Fruit fly (Drosophila melanogaster) whole organism, embryonic: ENCODE data around the gene Ilp7.

Experiments used
- Aef1 ChIP-seq: fragments of 200-800 bp; sonication (Bioruptor generic); IDR thresholded peaks from 3 replicates; pipeline ENCODE4 v1.3.6; 2022; ENCODE audit warnings: missing biosample characterization, missing genetic modification characterization
- Bteb2 ChIP-seq: fragments of 200-800 bp; sonication (Bioruptor generic); optimal IDR thresholded peaks from 2 replicates; lab custom pipeline; 2016; ENCODE audit warnings: missing biosample characterization, missing genetic modification characterization
- CG10321 ChIP-seq: fragments of 200-800 bp; sonication (Bioruptor generic); IDR thresholded peaks from 2 replicates; pipeline ENCODE4 v1.3.6; 2022; ENCODE audit warnings: missing biosample characterization, missing genetic modification characterization
- CG10565 ChIP-seq: fragments of 200-800 bp; sonication (Bioruptor generic); optimal IDR thresholded peaks from 3 replicates; lab custom pipeline; 2016; ENCODE audit warnings: missing biosample characterization, mild to moderate bottlenecking, missing genetic modification characterization
- CG11695 ChIP-seq: fragments of 200-800 bp; sonication (Bioruptor generic); IDR thresholded peaks from 3 replicates; pipeline ENCODE4 v1.3.6; 2022; ENCODE audit warnings: missing biosample characterization, missing genetic modification characterization
- CG11723 ChIP-seq: fragments of 200-800 bp; sonication (Bioruptor generic); optimal IDR thresholded peaks from 2 replicates; lab custom pipeline; 2017; ENCODE audit warnings: missing biosample characterization, mild to moderate bottlenecking, missing genetic modification characterization
- CG14014 ChIP-seq: fragments of 200-800 bp; sonication (Bioruptor generic); IDR thresholded peaks from 2 replicates; pipeline ENCODE4 v1.3.6; 2022; ENCODE audit warnings: missing biosample characterization, missing genetic modification characterization
- CG15073 ChIP-seq: fragments of 200-800 bp; sonication (Bioruptor generic); optimal IDR thresholded peaks from 2 replicates; lab custom pipeline; 2016; ENCODE audit warnings: missing biosample characterization, missing genetic modification characterization
- CG17612 ChIP-seq: fragments of 200-800 bp; sonication (Bioruptor generic); IDR thresholded peaks from 2 replicates; pipeline ENCODE4 v1.3.6; 2022; ENCODE audit warnings: missing biosample characterization, missing genetic modification characterization
- CG17829 ChIP-seq: fragments of 200-800 bp; optimal IDR thresholded peaks from 2 replicates; lab custom pipeline; 2019; ENCODE audit warnings: missing biosample characterization, mild to moderate bottlenecking, missing genetic modification characterization, moderate library complexity
- CG1832 ChIP-seq: fragments of 200-800 bp; sonication (Bioruptor generic); optimal IDR thresholded peaks from 2 replicates; lab custom pipeline; 2017; ENCODE audit warnings: missing biosample characterization, mild to moderate bottlenecking, missing genetic modification characterization, inconsistent platforms
- CG30403 ChIP-seq: fragments of 200-800 bp; sonication (Bioruptor generic); optimal IDR thresholded peaks from 3 replicates; lab custom pipeline; 2016; ENCODE audit warnings: missing biosample characterization, missing genetic modification characterization
- CG4282 ChIP-seq: fragments of 200-800 bp; sonication (Bioruptor generic); optimal IDR thresholded peaks from 2 replicates; lab custom pipeline; 2016; ENCODE audit warnings: missing biosample characterization, missing genetic modification characterization
- CG4854 ChIP-seq: fragments of 200-800 bp; sonication (Bioruptor generic); optimal IDR thresholded peaks from 2 replicates; lab custom pipeline; 2016; ENCODE audit warnings: missing biosample characterization, missing genetic modification characterization, inconsistent platforms
- CG9932 ChIP-seq: fragments of 200-800 bp; sonication (Bioruptor generic); IDR thresholded peaks from 2 replicates; pipeline ENCODE4 v1.3.6; 2022; ENCODE audit warnings: missing biosample characterization, missing genetic modification characterization
- CHES-1-like ChIP-seq: fragments of 200-800 bp; sonication (Bioruptor generic); optimal IDR thresholded peaks from 2 replicates; lab custom pipeline; 2016; ENCODE audit warnings: missing biosample characterization, missing genetic modification characterization
- D19B ChIP-seq: fragments of 200-800 bp; sonication (Bioruptor generic); optimal IDR thresholded peaks from 2 replicates; lab custom pipeline; 2017; ENCODE audit warnings: missing biosample characterization, mild to moderate bottlenecking, missing genetic modification characterization
- E2f1 ChIP-seq: fragments of 200-800 bp; sonication (Bioruptor generic); IDR thresholded peaks from 2 replicates; pipeline ENCODE4 v1.3.6; 2022; ENCODE audit warnings: missing biosample characterization, missing genetic modification characterization
- Gsc ChIP-seq: fragments of 200-800 bp; sonication (Bioruptor generic); IDR thresholded peaks from 2 replicates; pipeline ENCODE4 v1.3.6; 2022; ENCODE audit warnings: missing biosample characterization, missing genetic modification characterization
- Gug ChIP-seq: fragments of 200-800 bp; sonication (Bioruptor generic); IDR thresholded peaks from 4 replicates; pipeline ENCODE4 v1.3.6; 2022; ENCODE audit warnings: missing biosample characterization, missing genetic modification characterization
- H15 ChIP-seq: fragments of 200-800 bp; sonication (Bioruptor generic); IDR thresholded peaks from 3 replicates; pipeline ENCODE4 v1.3.6; 2022; ENCODE audit warnings: missing biosample characterization, missing genetic modification characterization
- Hey ChIP-seq: fragments of 200-800 bp; sonication (Bioruptor generic); optimal IDR thresholded peaks from 3 replicates; lab custom pipeline; 2018; ENCODE audit warnings: missing biosample characterization, mild to moderate bottlenecking, missing genetic modification characterization
- Rfx ChIP-seq: fragments of 200-800 bp; sonication (Bioruptor generic); IDR thresholded peaks from 2 replicates; pipeline ENCODE4 v1.3.6; 2022; ENCODE audit warnings: missing biosample characterization, missing genetic modification characterization
- Sox100B ChIP-seq: fragments of 200-800 bp; sonication (Bioruptor generic); optimal IDR thresholded peaks from 3 replicates; lab custom pipeline; 2018; ENCODE audit warnings: missing biosample characterization, mild to moderate bottlenecking, missing genetic modification characterization
- ac ChIP-seq: fragments of 200-800 bp; sonication (Bioruptor generic); optimal IDR thresholded peaks from 3 replicates; lab custom pipeline; 2017; ENCODE audit warnings: missing biosample characterization, mild to moderate bottlenecking, missing genetic modification characterization
- ato ChIP-seq: fragments of 200-800 bp; sonication (Bioruptor generic); IDR thresholded peaks from 2 replicates; pipeline ENCODE4 v1.3.6; 2022; ENCODE audit warnings: missing biosample characterization, missing genetic modification characterization; ENCODE audit not compliant: partially characterized antibody
- bcd ChIP-seq: fragments of 200-800 bp; sonication (Bioruptor generic); optimal IDR thresholded peaks from 2 replicates; lab custom pipeline; 2017; ENCODE audit warnings: missing biosample characterization, mild to moderate bottlenecking, missing genetic modification characterization
- bsh ChIP-seq, 2 experiments: fragments of 200-800 bp; sonication (Bioruptor generic); optimal IDR thresholded peaks; 2 replicates each; lab custom pipeline; 2017 to 2018; ENCODE audit warnings: mild to moderate bottlenecking in 2 of 2, missing biosample characterization in 2 of 2, missing genetic modification characterization in 2 of 2, moderate library complexity in 1 of 2
- btn ChIP-seq: fragments of 200-800 bp; sonication (Bioruptor generic); optimal IDR thresholded peaks from 2 replicates; lab custom pipeline; 2016; ENCODE audit warnings: missing biosample characterization, missing genetic modification characterization
- chm ChIP-seq: fragments of 200-800 bp; sonication (Bioruptor generic); IDR thresholded peaks from 2 replicates; pipeline ENCODE4 v1.3.6; 2022; ENCODE audit warnings: missing biosample characterization, missing genetic modification characterization
- danr ChIP-seq: fragments of 200-800 bp; sonication (Bioruptor generic); IDR thresholded peaks from 2 replicates; pipeline ENCODE4 v1.3.6; 2022; ENCODE audit warnings: missing biosample characterization, missing genetic modification characterization
- dm ChIP-seq: fragments of 200-800 bp; sonication (Bioruptor generic); optimal IDR thresholded peaks from 3 replicates; lab custom pipeline; 2016; ENCODE audit warnings: missing biosample characterization, missing genetic modification characterization
- dmrt11E ChIP-seq: fragments of 200-800 bp; sonication (Bioruptor generic); optimal IDR thresholded peaks from 3 replicates; lab custom pipeline; 2018; ENCODE audit warnings: missing biosample characterization, mild to moderate bottlenecking, missing genetic modification characterization, moderate library complexity
- fu2 ChIP-seq: fragments of 200-800 bp; sonication (Bioruptor generic); optimal IDR thresholded peaks from 2 replicates; lab custom pipeline; 2016; ENCODE audit warnings: missing biosample characterization, missing genetic modification characterization
- gce ChIP-seq: fragments of 200-800 bp; sonication (Bioruptor generic); IDR thresholded peaks from 3 replicates; pipeline ENCODE4 v1.3.6; 2022; ENCODE audit warnings: missing biosample characterization, missing genetic modification characterization
- gcm ChIP-seq: fragments of 200-800 bp; sonication (Bioruptor generic); optimal IDR thresholded peaks from 2 replicates; lab custom pipeline; 2019; ENCODE audit warnings: missing biosample characterization, mild to moderate bottlenecking, missing genetic modification characterization, moderate library complexity
- inv ChIP-seq: fragments of 200-800 bp; sonication (Bioruptor generic); IDR thresholded peaks from 2 replicates; pipeline ENCODE4 v1.3.6; 2022; ENCODE audit warnings: missing biosample characterization, missing genetic modification characterization; ENCODE audit not compliant: partially characterized antibody
- jigr1 ChIP-seq: fragments of 200-800 bp; sonication (Bioruptor generic); IDR thresholded peaks from 3 replicates; pipeline ENCODE4 v1.3.6; 2022; ENCODE audit warnings: missing biosample characterization, missing genetic modification characterization
- jumu ChIP-seq: fragments of 200-800 bp; sonication (Bioruptor generic); optimal IDR thresholded peaks from 3 replicates; lab custom pipeline; 2016; ENCODE audit warnings: missing biosample characterization, missing genetic modification characterization
- knrl ChIP-seq: fragments of 200-800 bp; sonication (Bioruptor generic); IDR thresholded peaks from 3 replicates; pipeline ENCODE4 v1.3.6; 2022; ENCODE audit warnings: missing biosample characterization, missing genetic modification characterization; ENCODE audit not compliant: partially characterized antibody
- nmo ChIP-seq: fragments of 200-800 bp; sonication (Bioruptor generic); optimal IDR thresholded peaks from 2 replicates; lab custom pipeline; 2018; ENCODE audit warnings: missing biosample characterization, mild to moderate bottlenecking, missing genetic modification characterization, moderate library complexity
- oc ChIP-seq: fragments of 200-800 bp; sonication (Bioruptor generic); optimal IDR thresholded peaks from 2 replicates; lab custom pipeline; 2018; ENCODE audit warnings: missing biosample characterization, mild to moderate bottlenecking, missing genetic modification characterization, moderate library complexity
- peb ChIP-seq: fragments of 200-800 bp; sonication (Bioruptor generic); IDR thresholded peaks from 2 replicates; pipeline ENCODE4 v1.3.6; 2022; ENCODE audit warnings: missing biosample characterization, missing genetic modification characterization
- ro ChIP-seq: fragments of 200-800 bp; sonication (Bioruptor generic); IDR thresholded peaks from 2 replicates; pipeline ENCODE4 v1.3.6; 2022; ENCODE audit warnings: missing biosample characterization, missing genetic modification characterization
- salm ChIP-seq: fragments of 200-800 bp; sonication (Bioruptor generic); optimal IDR thresholded peaks from 2 replicates; lab custom pipeline; 2018; ENCODE audit warnings: missing biosample characterization, mild to moderate bottlenecking, missing genetic modification characterization
- sd ChIP-seq: fragments of 200-800 bp; sonication (Bioruptor generic); optimal IDR thresholded peaks from 3 replicates; lab custom pipeline; 2018; ENCODE audit warnings: missing biosample characterization, mild to moderate bottlenecking, missing genetic modification characterization, moderate library complexity
- slbo ChIP-seq: fragments of 200-800 bp; sonication (Bioruptor generic); IDR thresholded peaks from 2 replicates; pipeline ENCODE4 v1.3.6; 2022; ENCODE audit warnings: missing biosample characterization, missing genetic modification characterization
- tll ChIP-seq, 2 experiments: fragments of 200-800 bp in 1 of 2; fragments of >200 bp in 1 of 2; sonication (Bioruptor generic) in 1 of 2; optimal IDR thresholded peaks; 2 replicates each; lab custom pipeline; 2017 to 2019; ENCODE audit warnings: missing biosample characterization in 2 of 2, missing genetic modification characterization in 2 of 2, mild to moderate bottlenecking in 1 of 2, moderate library complexity in 1 of 2
- ttk ChIP-seq: fragments of 200-800 bp; sonication (Bioruptor generic); IDR thresholded peaks from 2 replicates; pipeline ENCODE4 v2.1.2; 2022; ENCODE audit warnings: missing biosample characterization, missing genetic modification characterization
- tx ChIP-seq: fragments of 200-800 bp; sonication (Bioruptor generic); optimal IDR thresholded peaks from 2 replicates; lab custom pipeline; 2016; ENCODE audit warnings: missing biosample characterization, missing genetic modification characterization

Ilp7 gene

DNA sequence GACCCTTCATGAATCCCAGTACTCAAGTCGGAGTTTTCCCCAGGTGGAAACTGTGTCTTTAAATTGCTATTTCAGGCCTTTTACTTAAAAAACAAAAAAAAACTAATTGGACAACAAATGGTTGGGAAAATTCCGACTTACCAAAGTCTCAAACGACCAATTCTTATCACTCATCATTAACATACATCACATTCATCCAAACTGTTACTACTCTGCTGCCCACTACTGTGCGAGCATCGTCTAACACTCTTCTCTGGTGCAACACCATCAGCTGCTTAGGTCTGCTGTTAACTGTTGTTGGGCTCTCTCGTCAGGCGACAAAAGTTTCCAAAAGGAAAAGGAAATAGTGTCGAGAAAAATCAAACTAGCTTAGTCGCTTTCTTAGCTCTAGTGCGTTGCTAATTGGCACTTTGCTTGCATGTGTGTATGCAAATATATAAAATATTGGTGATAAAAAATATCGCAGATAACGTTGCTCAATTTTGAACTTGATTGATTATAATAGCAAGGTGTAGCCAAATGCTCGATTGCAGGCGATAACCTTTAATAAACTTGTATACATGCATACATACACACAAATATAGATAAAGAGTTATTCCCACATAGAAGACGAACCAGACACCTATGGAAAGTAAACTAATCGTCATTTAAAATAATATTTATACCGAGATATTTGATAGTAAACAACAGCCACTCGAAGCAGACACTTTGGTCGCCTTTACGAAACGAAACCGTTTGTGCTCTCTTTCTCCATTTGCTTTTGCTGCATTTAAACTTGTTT, 26.8 kb downstream of the Ilp7 start (continued):
- no peak for TF ChIP-seq CG1832 (GFP tag; lab: Kevin White, UChicago)
- no peak for TF ChIP-seq fu2
- peak; percentile 42 for TF ChIP-seq jumu (GFP tag; lab: Kevin White, UChicago)
- TF ChIP-seq ro (GFP tag; lab: Robert Waterston, UW) = no peak
- no peak for TF ChIP-seq chm
- TF ChIP-seq danr (GFP tag; lab: Robert Waterston, UW) = no peak
- no peak for TF ChIP-seq tx (GFP tag; lab: Kevin White, UChicago)
- TF ChIP-seq slbo (GFP tag; lab: Robert Waterston, UW) = peak; percentile 11; the same call in 1 of the 2 replicates
- 0 out of 2 replicates have a peak, but pooled peaks have one; percentile 8 for TF ChIP-seq E2f1 (GFP tag; lab: Robert Waterston, UW)
- TF ChIP-seq CG15073 (GFP tag; lab: Kevin White, UChicago) = peak; percentile 72
- peak; percentile 15 for TF ChIP-seq CG4854
- peak; percentile 76 for TF ChIP-seq nmo
- no peak for TF ChIP-seq CG4282 (GFP tag; lab: Kevin White, UChicago)
- TF ChIP-seq CG17829 = peak; percentile 55
- TF ChIP-seq dmrt11E (tag; lab: Kevin White, UChicago) = peak; percentile 73
- TF ChIP-seq Bteb2 = no peak
- TF ChIP-seq tll (GFP tag; optimal IDR thresholded peaks at IDR 0.05; lab: Kevin White, UChicago) = no peak
- no peak for TF ChIP-seq CG9932 (GFP tag; lab: Robert Waterston, UW)
- TF ChIP-seq Hey = no peak
- TF ChIP-seq btn = peak; percentile 14
- peak; percentile 25 for TF ChIP-seq dm (GFP tag; lab: Kevin White, UChicago)
- TF ChIP-seq knrl (GFP tag; lab: Robert Waterston, UW) = no peak
- TF ChIP-seq Aef1 (GFP tag; lab: Robert Waterston, UW) = no peak
- peak; percentile 55 for TF ChIP-seq bcd (GFP tag; lab: Kevin White, UChicago)
- no peak for TF ChIP-seq CG14014 (GFP tag; lab: Robert Waterston, UW)
- no peak for TF ChIP-seq CG10565 (GFP tag; lab: Kevin White, UChicago)
- peak; percentile 83 for TF ChIP-seq Sox100B (GFP tag; lab: Kevin White, UChicago)
- 0 out of 4 replicates have a peak, but pooled peaks have one; percentile 3 for TF ChIP-seq Gug (GFP tag; lab: Robert Waterston, UW)
- TF ChIP-seq CG11695 (GFP tag; lab: Robert Waterston, UW) = peak; percentile 34; the same call in 1 of the 3 replicates
- TF ChIP-seq ato = no peak
- no peak for TF ChIP-seq H15 (GFP tag; lab: Robert Waterston, UW)
- peak; percentile 3 for TF ChIP-seq ac (GFP tag; lab: Kevin White, UChicago)
- TF ChIP-seq sd (tag; lab: Kevin White, UChicago) = no peak
- no peak for TF ChIP-seq ttk (GFP tag; lab: Robert Waterston, UW)
- no peak for TF ChIP-seq inv
- TF ChIP-seq D19B = no peak
- TF ChIP-seq Rfx = 0 out of 2 replicates have a peak, but pooled peaks have one; percentile 15
- TF ChIP-seq jigr1 (GFP tag; lab: Robert Waterston, UW) = no peak
- TF ChIP-seq gce (GFP tag; lab: Robert Waterston, UW) = no peak
- no peak for TF ChIP-seq CG11723 (GFP tag; lab: Kevin White, UChicago)
- no peak for TF ChIP-seq Gsc
- no peak for TF ChIP-seq CG10321 (GFP tag; lab: Robert Waterston, UW)
- TF ChIP-seq peb = no peak
- no peak for TF ChIP-seq CG17612 (GFP tag; lab: Robert Waterston, UW)
- TF ChIP-seq gcm = peak; percentile 43
- TF ChIP-seq oc (tag; lab: Kevin White, UChicago) = no peak
- TF ChIP-seq bsh (GFP tag; optimal IDR thresholded peaks at IDR 0.05; lab: Kevin White, UChicago) = peak; percentile 56 to 64
- no peak for TF ChIP-seq CHES-1-like (GFP tag; lab: Kevin White, UChicago)
- TF ChIP-seq salm (tag; lab: Kevin White, UChicago) = peak; percentile 26
- TF ChIP-seq CG30403 = peak; percentile 71
